Fruit fly (Drosophila melanogaster) whole organism, pupa: ENCODE data around the gene CG5191.

ENCODE experiments used
- CG12605 ChIP-seq: fragments of 200-800 bp; sonication (Bioruptor generic); IDR thresholded peaks from 2 replicates; pipeline ENCODE4 v1.3.6; 2022; ENCODE audit warnings: missing biosample characterization, missing genetic modification characterization
- CG14655 ChIP-seq: fragments of 200-800 bp; sonication (Bioruptor generic); optimal IDR thresholded peaks from 3 replicates; lab custom pipeline; 2017; ENCODE audit warnings: mild to moderate bottlenecking, missing biosample characterization, missing genetic modification reagents, missing genetic modification characterization
- CG32121 ChIP-seq: fragments of 200-800 bp; sonication (Bioruptor generic); IDR thresholded peaks from 2 replicates; pipeline ENCODE4 v1.3.6; 2022; ENCODE audit warnings: missing biosample characterization, missing genetic modification characterization
- CG4496 ChIP-seq: fragments of 200-800 bp; sonication (Bioruptor generic); IDR thresholded peaks from 3 replicates; pipeline ENCODE4 v1.3.6; 2022; ENCODE audit warnings: missing biosample characterization, missing genetic modification characterization
- CG8301 ChIP-seq: fragments of 200-800 bp; sonication (Bioruptor generic); optimal IDR thresholded peaks from 2 replicates; lab custom pipeline; 2018; ENCODE audit warnings: missing biosample characterization, mild to moderate bottlenecking, missing genetic modification characterization
- CG9948 ChIP-seq: fragments of 200-800 bp; sonication (Bioruptor generic); optimal IDR thresholded peaks from 2 replicates; lab custom pipeline; 2018; ENCODE audit warnings: missing biosample characterization, mild to moderate bottlenecking, missing genetic modification characterization, moderate library complexity
- gl ChIP-seq: fragments of 200-800 bp; sonication (Bioruptor generic); optimal IDR thresholded peaks from 2 replicates; lab custom pipeline; 2018; ENCODE audit warnings: missing biosample characterization, mild to moderate bottlenecking, missing genetic modification characterization

DNA sequence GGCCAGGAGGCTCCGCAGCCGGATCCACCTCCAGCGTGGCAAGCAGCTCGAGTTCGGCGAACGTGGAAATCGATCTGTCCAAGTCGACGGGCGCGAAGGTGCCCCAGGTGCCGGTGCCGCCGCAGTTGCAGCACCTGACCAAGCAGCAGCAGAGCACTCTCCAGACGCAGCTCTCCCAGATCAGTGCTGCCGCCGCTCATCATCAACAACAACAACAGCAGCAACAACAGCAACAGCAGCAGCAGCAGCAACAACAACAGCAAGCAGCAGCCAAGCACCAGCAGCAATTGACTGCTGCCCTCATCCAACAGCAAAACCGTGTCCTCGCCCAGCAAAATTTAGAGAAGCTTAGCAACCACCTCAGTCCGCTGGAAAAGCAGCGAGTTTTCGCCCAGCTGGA lies 58.3 kb downstream of the CG5191 start:
- TF ChIP-seq CG12605 (no peak), CG8301 (tag; lab: Kevin White, UChicago) (no peak), CG14655 (GFP tag; lab: Kevin White, UChicago) (no peak), CG9948 (tag; lab: Kevin White, UChicago) (no peak), gl (tag; lab: Kevin White, UChicago) (no peak), CG32121 (GFP tag; lab: Robert Waterston, UW) (no peak), CG4496 (no peak)
